Worm (Caenorhabditis elegans) whole organism, early embryonic: Measurements from ENCODE around the gene str-156.

Source experiments
- B0310.2 ChIP-seq: sonication (generic microtip); optimal IDR thresholded peaks from 2 replicates; lab custom pipeline; 2016; ENCODE audit warnings: mild to moderate bottlenecking, missing genetic modification characterization, missing compliant biosample characterization
- F13C5.2 ChIP-seq: sonication (generic microtip); optimal IDR thresholded peaks from 2 replicates; lab custom pipeline; 2017; ENCODE audit warnings: mild to moderate bottlenecking, missing genetic modification characterization, inconsistent platforms, missing compliant biosample characterization
- aly-1 ChIP-seq: sonication (generic microtip); optimal IDR thresholded peaks from 2 replicates; lab custom pipeline; 2016; ENCODE audit warnings: missing genetic modification characterization, missing compliant biosample characterization
- ama-1 ChIP-seq: fragments of 150-350 bp; optimal IDR thresholded peaks from 2 replicates; lab custom pipeline; 2014
- ceh-13 ChIP-seq: fragments of 200-800 bp; sonication (Bioruptor generic); optimal IDR thresholded peaks from 2 replicates; lab custom pipeline; 2018; ENCODE audit warnings: mild to moderate bottlenecking, missing genetic modification characterization, missing compliant biosample characterization
- ceh-36 ChIP-seq: sonication (generic microtip); optimal IDR thresholded peaks from 2 replicates; lab custom pipeline; 2016; ENCODE audit warnings: missing genetic modification characterization, inconsistent platforms, missing compliant biosample characterization
- ets-7 ChIP-seq: sonication (generic microtip); optimal IDR thresholded peaks from 2 replicates; lab custom pipeline; 2016; ENCODE audit warnings: missing genotype, missing genetic modification characterization, missing compliant biosample characterization
- flt-1 ChIP-seq: fragments of 200-800 bp; sonication (Bioruptor generic); IDR thresholded peaks from 2 replicates; pipeline ENCODE4 v1.3.6; 2022; ENCODE audit warnings: missing genetic modification characterization, missing compliant biosample characterization
- hmbx-1 ChIP-seq: sonication (generic microtip); optimal IDR thresholded peaks from 2 replicates; lab custom pipeline; 2016; ENCODE audit warnings: mild to moderate bottlenecking, missing genetic modification characterization, missing compliant biosample characterization
- hmg-4 ChIP-seq: fragments of 200-800 bp; sonication (Bioruptor generic); optimal IDR thresholded peaks from 2 replicates; lab custom pipeline; 2018; ENCODE audit warnings: mild to moderate bottlenecking, missing genetic modification characterization, missing compliant biosample characterization
- hnd-1 ChIP-seq: sonication (generic microtip); optimal IDR thresholded peaks from 2 replicates; lab custom pipeline; 2016; ENCODE audit warnings: missing genetic modification characterization, missing compliant biosample characterization
- pes-1 ChIP-seq: fragments of 200-800 bp; sonication (Bioruptor generic); IDR thresholded peaks from 2 replicates; pipeline ENCODE4 v1.3.6; 2022; ENCODE audit warnings: missing genetic modification reagents, missing genetic modification characterization, missing compliant biosample characterization
- scrt-1 ChIP-seq: fragments of 200-800 bp; sonication (Bioruptor generic); IDR thresholded peaks from 2 replicates; pipeline ENCODE4 v1.3.6; 2022; ENCODE audit warnings: missing genetic modification characterization, missing compliant biosample characterization
- sea-1 ChIP-seq: fragments of 200-800 bp; sonication (Bioruptor generic); conservative IDR thresholded peaks from 2 replicates; pipeline ENCODE4 v1.3.6; 2022; ENCODE audit warnings: missing genetic modification characterization, missing compliant biosample characterization
- tbx-11 ChIP-seq: fragments of 200-800 bp; sonication (Bioruptor generic); IDR thresholded peaks from 2 replicates; pipeline ENCODE4 v1.3.6; 2022; ENCODE audit warnings: missing genetic modification characterization, missing compliant biosample characterization
- tbx-37 ChIP-seq: fragments of 200-800 bp; sonication (Bioruptor generic); conservative IDR thresholded peaks from 2 replicates; pipeline ENCODE4 v1.3.6; 2022; ENCODE audit warnings: missing genetic modification reagents, missing genetic modification characterization, missing compliant biosample characterization
- tra-4 ChIP-seq: sonication (generic microtip); optimal IDR thresholded peaks from 2 replicates; lab custom pipeline; 2017; ENCODE audit warnings: missing genetic modification characterization, missing compliant biosample characterization

Gene str-156

DNA sequence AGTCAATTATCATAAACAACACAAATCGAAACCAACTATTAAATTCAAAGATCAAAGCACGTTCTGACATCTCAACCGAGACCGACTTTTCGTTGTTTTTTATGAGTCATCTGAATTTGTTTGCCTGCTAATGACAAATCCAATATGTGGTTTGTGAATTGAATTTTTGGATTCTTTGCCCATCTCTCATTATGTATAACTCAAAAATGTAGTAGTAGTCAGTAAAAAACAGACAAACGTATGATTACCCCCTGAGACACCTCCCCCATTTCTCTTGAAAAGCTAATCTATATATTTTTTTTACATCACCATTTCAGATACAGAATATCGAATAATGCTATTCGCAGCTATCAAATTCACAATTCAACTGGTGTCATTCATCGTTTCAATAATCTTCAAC is 32.6 kb downstream of the str-156 start, which contains the start of gene str-169:
Gene str-169, plus strand, starts transcription at position 301 of the 400 bp plus-strand sequence.
- TF ChIP-seq ama-1 (lab: Kevin White, UChicago) (no peak), scrt-1 (GFP tag; lab: Robert Waterston, UW) (no peak), flt-1 (no peak), aly-1 (tag; lab: Kevin White, UChicago) (no peak)

DNA sequence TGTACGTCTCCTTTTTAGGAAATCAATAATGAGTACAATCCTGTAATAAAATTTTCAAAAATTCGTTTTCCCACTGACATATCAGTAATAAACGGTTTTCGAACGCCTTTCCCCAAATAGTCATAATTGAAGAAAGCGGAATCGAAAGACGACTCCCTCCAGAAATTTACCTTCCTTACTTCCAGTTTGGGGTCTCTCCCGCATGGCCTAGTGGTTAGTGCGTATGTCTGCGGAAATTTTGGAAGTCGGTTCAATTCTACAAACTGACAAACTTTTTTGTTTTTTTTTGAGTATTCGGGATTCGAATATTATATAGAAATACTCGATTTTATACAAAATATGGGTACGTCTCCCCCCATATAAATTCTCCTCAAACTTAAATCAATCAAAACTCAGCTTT is 36.5 kb downstream of the str-156 start:
- TF ChIP-seq flt-1, result peak; percentile 77

DNA sequence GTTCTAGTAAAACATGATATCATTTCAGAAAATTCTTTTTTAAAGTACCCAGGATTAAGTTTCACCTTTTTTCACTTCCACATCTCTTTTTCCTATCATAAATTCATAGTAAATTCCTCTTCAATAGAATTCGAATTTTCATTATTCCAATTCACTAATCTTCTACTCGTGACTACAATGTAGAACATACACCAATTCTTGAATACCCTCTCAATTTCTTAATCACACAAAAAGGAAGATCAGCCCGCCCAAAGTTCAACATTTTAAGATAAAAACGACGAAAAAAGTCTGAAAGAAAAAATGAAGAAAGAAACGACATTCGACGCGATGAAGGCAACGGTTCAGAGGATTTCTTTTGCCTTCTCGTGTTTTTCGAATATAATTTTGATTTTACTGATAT is 40.7 kb downstream of the str-156 start, which contains the start of gene str-163:
Gene str-163, plus strand, starts transcription at position 301 of the 400 bp plus-strand sequence.
- TF ChIP-seq hmbx-1 (no peak), ama-1 (lab: Kevin White, UChicago) (no peak), aly-1 (tag; lab: Kevin White, UChicago) (no peak), F13C5.2 (tag; lab: Kevin White, UChicago) (no peak), B0310.2 (tag; lab: Kevin White, UChicago) (no peak), tbx-11 (GFP tag; lab: Robert Waterston, UW) (no peak), scrt-1 (GFP tag; lab: Robert Waterston, UW) (no peak), hnd-1 (tag; lab: Kevin White, UChicago) (no peak), pes-1 (GFP tag; lab: Robert Waterston, UW) (no peak), ceh-36 (tag; lab: Kevin White, UChicago) (no peak), hmg-4 (GFP tag; lab: Kevin White, UChicago) (no peak), flt-1 (no peak), tbx-37 (GFP tag; lab: Robert Waterston, UW) (no peak), sea-1 (GFP tag; lab: Robert Waterston, UW) (no peak), tra-4 (no peak), ceh-13 (GFP tag; lab: Kevin White, UChicago) (no peak), ets-7 (tag; lab: Kevin White, UChicago) (no peak)

DNA sequence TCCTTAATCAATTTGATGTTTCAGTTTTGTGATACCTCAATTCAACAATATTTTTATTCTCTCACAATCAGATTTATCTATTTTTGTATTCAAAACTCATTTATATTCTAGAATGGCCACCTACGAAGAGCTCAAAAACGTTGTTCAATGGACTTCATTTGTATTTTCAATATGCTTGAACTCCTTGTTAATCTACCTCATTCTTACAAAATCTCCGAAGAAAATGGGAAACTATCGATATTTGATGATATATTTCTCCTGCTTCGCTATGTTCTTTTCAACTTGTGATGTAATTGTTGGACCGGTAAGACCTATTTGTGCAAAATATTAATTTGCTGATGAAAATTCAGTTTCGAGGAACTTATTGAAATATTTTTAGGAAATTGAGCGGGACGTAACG is 47.4 kb downstream of the str-156 start, which contains the start of gene str-164:
Gene str-164, plus strand, starts transcription at position 113 of the 400 bp plus-strand sequence.
- TF ChIP-seq F13C5.2 (tag; lab: Kevin White, UChicago), result no peak
- TF ChIP-seq tbx-37 (GFP tag; lab: Robert Waterston, UW), result no peak
- no peak for TF ChIP-seq hmbx-1
- TF ChIP-seq ets-7 (tag; lab: Kevin White, UChicago), result no peak
- no peak for TF ChIP-seq flt-1
- no peak for TF ChIP-seq tra-4
- no peak for TF ChIP-seq hmg-4 (GFP tag; lab: Kevin White, UChicago)
- no peak for TF ChIP-seq B0310.2 (tag; lab: Kevin White, UChicago)
- no peak for TF ChIP-seq pes-1 (GFP tag; lab: Robert Waterston, UW)
- TF ChIP-seq ceh-13 (GFP tag; lab: Kevin White, UChicago), result no peak
- TF ChIP-seq ama-1 (lab: Kevin White, UChicago), result no peak
- no peak for TF ChIP-seq hnd-1 (tag; lab: Kevin White, UChicago)
- no peak for TF ChIP-seq aly-1 (tag; lab: Kevin White, UChicago)
- TF ChIP-seq sea-1 (GFP tag; lab: Robert Waterston, UW), result no peak
- TF ChIP-seq ceh-36 (tag; lab: Kevin White, UChicago), result no peak
- TF ChIP-seq scrt-1 (GFP tag; lab: Robert Waterston, UW), result no peak
- no peak for TF ChIP-seq tbx-11 (GFP tag; lab: Robert Waterston, UW)

DNA sequence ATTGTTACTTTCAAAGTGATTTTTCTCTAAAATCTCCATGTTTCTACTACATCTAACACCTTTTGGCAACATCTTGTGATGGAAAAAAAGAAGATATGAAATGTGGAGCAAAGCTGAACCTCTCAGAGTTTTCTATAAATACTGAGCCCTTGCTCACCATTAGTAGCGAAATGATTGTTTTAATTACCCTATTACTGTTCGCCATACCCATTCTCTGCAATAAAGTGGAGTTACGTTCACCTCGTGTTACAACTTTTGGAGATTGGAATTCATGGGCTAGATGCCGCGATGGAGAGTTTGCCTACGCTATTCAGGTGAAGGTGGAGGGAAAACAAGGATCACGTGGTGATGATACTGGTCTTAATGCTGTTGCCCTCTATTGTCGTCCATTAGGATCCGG is 50.6 kb downstream of the str-156 start, which contains the start of gene txt-3:
Gene txt-3, plus strand, starts transcription at position 125 of the 400 bp plus-strand sequence.
- TF ChIP-seq hmg-4 (GFP tag; lab: Kevin White, UChicago) (no peak), F13C5.2 (tag; lab: Kevin White, UChicago) (no peak)
